Worm (Caenorhabditis elegans): ENCODE measurements around the gene M110.3.
A peak's percentile ranks its signal among the peaks of the same experiment; 100 is the strongest.

Gene M110.3

ce11 chrII:8205612-8206011 is 10.8 kb downstream of the M110.3 start:
- TF ChIP-seq sptf-1 (tag; optimal IDR thresholded peaks at IDR 0.05), result no peak
- no peak for TF ChIP-seq elt-3 (tag; optimal IDR thresholded peaks at IDR 0.05)
- TF ChIP-seq nhr-237 (tag; optimal IDR thresholded peaks at IDR 0.05), result no peak
- TF ChIP-seq sem-2 (GFP tag; optimal IDR thresholded peaks at IDR 0.05), result no peak
- TF ChIP-seq unc-39 (tag; optimal IDR thresholded peaks at IDR 0.05), result no peak
- TF ChIP-seq nhr-12 (tag; optimal IDR thresholded peaks at IDR 0.05), result no peak
- no peak for TF ChIP-seq tbx-8 (GFP tag; optimal IDR thresholded peaks at IDR 0.05)
- TF ChIP-seq lin-13 (tag; optimal IDR thresholded peaks at IDR 0.05), result no peak
- no peak for TF ChIP-seq mep-1 (tag; optimal IDR thresholded peaks at IDR 0.05)
- no peak for TF ChIP-seq unc-120 (tag; optimal IDR thresholded peaks at IDR 0.05; ENCODE audit: poor library complexity, severe bottlenecking)
- TF ChIP-seq M03D4.4 (tag; optimal IDR thresholded peaks at IDR 0.05), result no peak

- TF ChIP-seq elt-1 (tag; optimal IDR thresholded peaks at IDR 0.05; ENCODE audit: borderline replicate concordance, insufficient read depth) (peak; percentile 8), bed-3 (GFP tag; optimal IDR thresholded peaks at IDR 0.05) (no peak), elt-3 (tag; optimal IDR thresholded peaks at IDR 0.05) (no peak), nhr-76 (tag; optimal IDR thresholded peaks at IDR 0.05) (no peak), unc-120 (tag; optimal IDR thresholded peaks at IDR 0.05; ENCODE audit: poor library complexity, severe bottlenecking) (no peak)
Measured at ce11 chrII:8204039-8204438, 12.4 kb downstream of the M110.3 start, which contains the start of gene col-76. TSS of gene col-76 (plus strand) at chrII:8204339.

DNA sequence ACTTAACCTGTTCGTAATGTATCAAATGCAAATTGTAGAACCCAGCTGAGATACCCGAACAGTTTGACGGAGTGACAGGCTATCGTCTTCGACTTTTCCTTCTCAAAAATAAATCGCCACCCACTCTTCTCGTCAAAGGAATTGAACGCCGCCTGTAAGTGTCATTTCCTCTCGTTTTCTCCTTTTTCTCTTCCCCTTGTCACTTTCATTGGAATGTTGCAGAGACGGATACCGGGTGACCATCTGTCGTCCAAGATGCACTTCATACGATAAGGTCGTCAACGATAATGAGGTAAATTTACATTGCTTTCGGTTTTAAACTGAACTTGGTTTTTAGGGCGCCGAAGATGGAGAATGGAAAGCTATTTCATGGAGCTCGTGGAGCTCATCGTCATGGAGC is 16.6 kb downstream of the M110.3 start:
- no peak for TF ChIP-seq snpc-4 (tag; optimal IDR thresholded peaks at IDR 0.05)
- TF ChIP-seq ham-2 (GFP tag; optimal IDR thresholded peaks at IDR 0.05), result no peak
- TF ChIP-seq lsy-2 (tag; optimal IDR thresholded peaks at IDR 0.05), result no peak
- no peak for TF ChIP-seq mep-1 (tag; optimal IDR thresholded peaks at IDR 0.05)
- TF ChIP-seq drap-1 (GFP tag; optimal IDR thresholded peaks at IDR 0.05), result no peak
- no peak for TF ChIP-seq ceh-83 (GFP tag; optimal IDR thresholded peaks at IDR 0.05)
- TF ChIP-seq M03D4.4 (tag; optimal IDR thresholded peaks at IDR 0.05), result no peak
- TF ChIP-seq nhr-237 (tag; optimal IDR thresholded peaks at IDR 0.05), result no peak
- TF ChIP-seq unc-62 (GFP tag; optimal IDR thresholded peaks at IDR 0.05), result peak; percentile 43
- TF ChIP-seq pha-4 (tag; optimal IDR thresholded peaks at IDR 0.05), result no peak
- TF ChIP-seq elt-3 (tag; optimal IDR thresholded peaks at IDR 0.05), result no peak
- TF ChIP-seq lin-32 (GFP tag; optimal IDR thresholded peaks at IDR 0.05), result no peak
- no peak for TF ChIP-seq mab-5 (tag; optimal IDR thresholded peaks at IDR 0.05)
- TF ChIP-seq ztf-11 (tag; optimal IDR thresholded peaks at IDR 0.05), result no peak
- peak; percentile 74 for TF ChIP-seq blmp-1 (tag; optimal IDR thresholded peaks at IDR 0.05)
- TF ChIP-seq nhr-76 (tag; optimal IDR thresholded peaks at IDR 0.05), result no peak

DNA sequence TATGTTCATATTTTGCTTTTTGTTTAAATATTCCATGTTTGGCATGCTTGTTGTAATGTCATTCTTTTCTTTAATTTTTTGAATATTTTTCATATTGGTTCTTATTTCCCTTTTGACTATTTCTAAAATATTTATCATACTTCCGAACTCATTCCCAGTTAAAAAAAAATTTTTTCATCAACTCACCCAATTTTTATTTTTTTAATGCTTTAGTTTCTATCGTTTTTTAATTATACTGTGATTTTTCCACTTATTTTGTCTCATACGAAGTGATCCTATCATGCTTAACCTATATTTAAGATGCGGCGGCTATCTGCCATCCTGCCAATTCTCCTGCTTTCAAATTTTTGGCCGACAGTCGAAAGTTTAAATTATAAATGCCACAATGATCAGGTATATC is 17.9 kb downstream of the M110.3 start, which contains the start of gene qua-1:
qua-1 (plus strand) TSS at position 301 of the 400 bp plus-strand sequence.
- TF ChIP-seq elt-1 (tag; optimal IDR thresholded peaks at IDR 0.05; ENCODE audit: borderline replicate concordance, insufficient read depth), result no peak
- TF ChIP-seq unc-120 (tag; optimal IDR thresholded peaks at IDR 0.05; ENCODE audit: poor library complexity, severe bottlenecking), result no peak
- TF ChIP-seq ham-2 (GFP tag; optimal IDR thresholded peaks at IDR 0.05), result no peak
- no peak for TF ChIP-seq elt-3 (tag; optimal IDR thresholded peaks at IDR 0.05)
- no peak for TF ChIP-seq nhr-237 (tag; optimal IDR thresholded peaks at IDR 0.05)
- TF ChIP-seq bed-3 (GFP tag; optimal IDR thresholded peaks at IDR 0.05), result no peak
- TF ChIP-seq lsy-2 (tag; optimal IDR thresholded peaks at IDR 0.05), result no peak
- no peak for TF ChIP-seq blmp-1 (tag; optimal IDR thresholded peaks at IDR 0.05)
- TF ChIP-seq nhr-12 (tag; optimal IDR thresholded peaks at IDR 0.05), result no peak
- TF ChIP-seq lin-32 (GFP tag; optimal IDR thresholded peaks at IDR 0.05), result no peak
- TF ChIP-seq nhr-2 (tag; optimal IDR thresholded peaks at IDR 0.05), result no peak
- no peak for TF ChIP-seq sptf-1 (tag; optimal IDR thresholded peaks at IDR 0.05)

DNA sequence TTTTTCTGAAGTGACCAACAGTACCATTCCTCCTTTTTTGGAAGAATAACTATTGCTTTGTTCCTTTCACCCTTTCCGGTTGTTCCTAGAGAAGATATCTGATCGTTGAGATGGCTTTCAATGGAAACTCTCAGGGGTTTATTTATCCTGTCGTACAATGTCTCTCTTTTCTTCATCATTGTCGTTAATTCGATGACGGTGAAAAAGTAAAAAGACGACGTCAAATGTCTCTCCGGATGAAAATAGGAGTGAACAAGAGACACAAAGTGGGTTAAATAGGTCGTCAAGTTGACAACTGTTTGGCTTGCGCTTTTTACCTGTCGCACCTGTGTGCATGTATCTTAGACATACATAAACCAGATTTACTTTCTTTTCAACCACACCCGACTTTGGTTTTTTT is 22.5 kb downstream of the M110.3 start:
- TF ChIP-seq unc-120 (tag; optimal IDR thresholded peaks at IDR 0.05; ENCODE audit: poor library complexity, severe bottlenecking) (no peak), nhr-12 (tag; optimal IDR thresholded peaks at IDR 0.05) (no peak), ceh-43 (GFP tag; optimal IDR thresholded peaks at IDR 0.05) (no peak), ham-2 (GFP tag; optimal IDR thresholded peaks at IDR 0.05) (no peak), unc-62 (GFP tag; optimal IDR thresholded peaks at IDR 0.05) (no peak), lsy-2 (tag; optimal IDR thresholded peaks at IDR 0.05) (no peak), ceh-39 (tag; optimal IDR thresholded peaks at IDR 0.05) (no peak), snpc-4 (tag; optimal IDR thresholded peaks at IDR 0.05) (no peak), mep-1 (tag; optimal IDR thresholded peaks at IDR 0.05) (no peak)

DNA sequence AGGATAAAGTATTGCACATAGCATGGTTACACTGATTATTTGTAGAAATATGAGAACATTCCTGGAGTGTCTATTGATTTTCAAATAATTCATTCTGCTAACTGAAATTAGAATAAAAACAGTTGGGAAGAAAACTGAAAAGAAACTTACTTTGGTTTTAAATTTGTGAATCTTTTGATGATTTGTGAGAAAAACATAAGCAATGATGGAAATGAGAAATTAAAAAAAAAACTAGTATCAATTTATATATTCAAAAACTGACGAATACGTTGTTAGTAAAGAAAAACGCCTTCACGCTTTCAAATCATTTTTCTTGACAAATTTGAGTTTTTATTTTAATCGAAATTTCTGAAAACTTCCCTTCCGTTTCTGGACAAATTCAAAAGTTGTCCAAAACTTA is 23.3 kb downstream of the M110.3 start, which contains the start of gene T05C12.9:
T05C12.9 (minus strand) TSS at position 101 of the 400 bp plus-strand sequence.
- TF ChIP-seq hlh-1 (tag; optimal IDR thresholded peaks at IDR 0.05), result no peak
- no peak for TF ChIP-seq nhr-12 (tag; optimal IDR thresholded peaks at IDR 0.05)
- TF ChIP-seq M03D4.4 (tag; optimal IDR thresholded peaks at IDR 0.05), result no peak
- TF ChIP-seq ham-2 (GFP tag; optimal IDR thresholded peaks at IDR 0.05), result no peak
- TF ChIP-seq drap-1 (GFP tag; optimal IDR thresholded peaks at IDR 0.05), result no peak
- no peak for TF ChIP-seq snpc-4 (tag; optimal IDR thresholded peaks at IDR 0.05)
- no peak for TF ChIP-seq pha-4 (tag; optimal IDR thresholded peaks at IDR 0.05)
- TF ChIP-seq zip-8 (tag; optimal IDR thresholded peaks at IDR 0.05), result no peak
- no peak for TF ChIP-seq sptf-1 (tag; optimal IDR thresholded peaks at IDR 0.05)
- TF ChIP-seq bed-3 (GFP tag; optimal IDR thresholded peaks at IDR 0.05), result no peak
- TF ChIP-seq blmp-1 (tag; optimal IDR thresholded peaks at IDR 0.05), result no peak
